Fruit fly (Drosophila melanogaster) whole organism, embryonic: ENCODE results near the gene osp.

ENCODE experiments used
- Bgb ChIP-seq: fragments of 200-800 bp; sonication (Bioruptor generic); IDR thresholded peaks from 2 replicates; pipeline ENCODE4 v1.3.6; 2022; ENCODE audit warnings: missing biosample characterization, missing genetic modification characterization; ENCODE audit not compliant: partially characterized antibody
- CG10209 ChIP-seq: fragments of 200-800 bp; sonication (Bioruptor generic); optimal IDR thresholded peaks from 3 replicates; lab custom pipeline; 2017; ENCODE audit warnings: missing biosample characterization, mild to moderate bottlenecking, missing genetic modification characterization, missing genetic modification reagents
- CG10979 ChIP-seq: fragments of 200-800 bp; sonication (Bioruptor generic); optimal IDR thresholded peaks from 2 replicates; lab custom pipeline; 2018; ENCODE audit warnings: missing biosample characterization, mild to moderate bottlenecking, missing genetic modification characterization, moderate library complexity
- CG11456 ChIP-seq: fragments of 200-800 bp; sonication (Bioruptor generic); IDR thresholded peaks from 3 replicates; pipeline ENCODE4 v1.3.6; 2022; ENCODE audit warnings: missing biosample characterization, missing genetic modification characterization
- CG11504 ChIP-seq: fragments of 200-800 bp; sonication (Bioruptor generic); optimal IDR thresholded peaks from 3 replicates; lab custom pipeline; 2019; ENCODE audit warnings: missing biosample characterization, mild to moderate bottlenecking, missing genetic modification characterization, moderate library complexity
- CG12071 ChIP-seq: fragments of 200-800 bp; sonication (Bioruptor generic); optimal IDR thresholded peaks from 3 replicates; lab custom pipeline; 2018; ENCODE audit warnings: missing biosample characterization, mild to moderate bottlenecking, missing genetic modification characterization
- CG12391 ChIP-seq: fragments of 200-800 bp; sonication (Bioruptor generic); optimal IDR thresholded peaks from 3 replicates; lab custom pipeline; 2018; ENCODE audit warnings: missing biosample characterization, mild to moderate bottlenecking, missing genetic modification characterization, moderate library complexity
- CG12769 ChIP-seq: fragments of 200-800 bp; sonication (Bioruptor generic); optimal IDR thresholded peaks from 2 replicates; lab custom pipeline; 2019; ENCODE audit warnings: missing biosample characterization, mild to moderate bottlenecking, missing genetic modification characterization, moderate library complexity
- CG1603 ChIP-seq: fragments of 200-800 bp; sonication (Bioruptor generic); optimal IDR thresholded peaks from 2 replicates; lab custom pipeline; 2019; ENCODE audit warnings: missing biosample characterization, mild to moderate bottlenecking, missing genetic modification characterization, moderate library complexity
- CG16863 ChIP-seq: fragments of 200-800 bp; sonication (Bioruptor generic); optimal IDR thresholded peaks from 3 replicates; lab custom pipeline; 2016; ENCODE audit warnings: missing biosample characterization, missing genetic modification characterization
- CG2129 ChIP-seq: fragments of 200-800 bp; sonication (Bioruptor generic); IDR thresholded peaks from 2 replicates; pipeline ENCODE4 v1.3.6; 2022; ENCODE audit warnings: missing biosample characterization, missing genetic modification characterization; ENCODE audit not compliant: partially characterized antibody
- CG2199 ChIP-seq: fragments of 200-800 bp; sonication (Bioruptor generic); IDR thresholded peaks from 3 replicates; pipeline ENCODE4 v1.3.6; 2022; ENCODE audit warnings: missing biosample characterization, missing genetic modification characterization
- CG2712 ChIP-seq: fragments of 200-800 bp; optimal IDR thresholded peaks from 3 replicates; lab custom pipeline; 2019; ENCODE audit warnings: missing biosample characterization, mild to moderate bottlenecking, missing genetic modification characterization, moderate library complexity
- CG4328 ChIP-seq: fragments of 200-800 bp; sonication (Bioruptor generic); optimal IDR thresholded peaks from 3 replicates; lab custom pipeline; 2017; ENCODE audit warnings: missing biosample characterization, missing genetic modification reagents, missing genetic modification characterization
- CG4404 ChIP-seq: fragments of 200-800 bp; sonication (Bioruptor generic); IDR thresholded peaks from 2 replicates; pipeline ENCODE4 v1.3.6; 2022; ENCODE audit warnings: missing biosample characterization, missing genetic modification characterization
- CG4424 ChIP-seq: fragments of 200-800 bp; sonication (Bioruptor generic); optimal IDR thresholded peaks from 3 replicates; lab custom pipeline; 2016; ENCODE audit warnings: missing biosample characterization, missing genetic modification characterization
- CG4730 ChIP-seq: fragments of 200-800 bp; sonication (Bioruptor generic); IDR thresholded peaks from 2 replicates; pipeline ENCODE4 v1.3.6; 2022; ENCODE audit warnings: missing biosample characterization, missing genetic modification characterization
- Dip2 ChIP-seq: fragments of 200-800 bp; sonication (Bioruptor generic); IDR thresholded peaks from 2 replicates; pipeline ENCODE4 v1.3.6; 2022; ENCODE audit warnings: missing biosample characterization, missing genetic modification characterization
- Dip3 ChIP-seq: fragments of 200-800 bp; sonication (Bioruptor generic); optimal IDR thresholded peaks from 3 replicates; lab custom pipeline; 2016; ENCODE audit warnings: missing biosample characterization, missing genetic modification characterization
- Doc2 ChIP-seq: fragments of 200-800 bp; sonication (Bioruptor generic); IDR thresholded peaks from 2 replicates; pipeline ENCODE4 v1.3.6; 2022; ENCODE audit warnings: missing biosample characterization, missing genetic modification characterization
- Drgx ChIP-seq: fragments of 200-800 bp; sonication (Bioruptor generic); IDR thresholded peaks from 2 replicates; pipeline ENCODE4 v1.3.6; 2022; ENCODE audit warnings: missing biosample characterization, missing genetic modification characterization
- Med ChIP-seq: fragments of 200-800 bp; sonication (Bioruptor generic); peaks from one replicate; lab custom pipeline; 2016; ENCODE audit warnings: missing biosample characterization, missing genetic modification characterization, mild to moderate bottlenecking, inconsistent platforms, moderate library complexity
- Nf-YA ChIP-seq: fragments of 200-800 bp; sonication (Bioruptor generic); IDR thresholded peaks from 2 replicates; pipeline ENCODE4 v1.3.6; 2022; ENCODE audit warnings: missing biosample characterization, missing genetic modification characterization
- Ptx1 ChIP-seq: fragments of 200-800 bp; sonication (Bioruptor generic); IDR thresholded peaks from 2 replicates; pipeline ENCODE4 v1.3.6; 2022; ENCODE audit warnings: missing biosample characterization, missing genetic modification characterization
- Sry-δ ChIP-seq: fragments of 200-800 bp; sonication (Bioruptor generic); optimal IDR thresholded peaks from 2 replicates; lab custom pipeline; 2016; ENCODE audit warnings: missing biosample characterization, missing genetic modification characterization
- Vsx1 ChIP-seq: fragments of 200-800 bp; sonication (Bioruptor generic); optimal IDR thresholded peaks from 2 replicates; lab custom pipeline; 2017; ENCODE audit warnings: missing biosample characterization, mild to moderate bottlenecking, missing genetic modification characterization, missing genetic modification reagents
- Xbp1 ChIP-seq: fragments of 200-800 bp; sonication (Bioruptor generic); optimal IDR thresholded peaks from 3 replicates; lab custom pipeline; 2016; ENCODE audit warnings: missing biosample characterization, mild to moderate bottlenecking, missing genetic modification characterization
- bowl ChIP-seq: fragments of 200-800 bp; sonication (Bioruptor generic); IDR thresholded peaks from 2 replicates; pipeline ENCODE4 v1.3.6; 2022; ENCODE audit warnings: missing biosample characterization, missing genetic modification characterization
- caup ChIP-seq: fragments of 200-800 bp; sonication (Bioruptor generic); optimal IDR thresholded peaks from 3 replicates; lab custom pipeline; 2017; ENCODE audit warnings: missing biosample characterization, mild to moderate bottlenecking, missing genetic modification characterization, moderate library complexity; ENCODE audit not compliant: severe bottlenecking
- chif ChIP-seq, 2 experiments: fragments of 200-800 bp; sonication (Bioruptor generic); optimal IDR thresholded peaks; 3 replicates each; lab custom pipeline; 2016; ENCODE audit warnings: missing biosample characterization in 2 of 2, missing genetic modification characterization in 2 of 2
- ci ChIP-seq: fragments of 200-800 bp; sonication (Bioruptor generic); IDR thresholded peaks from 3 replicates; pipeline ENCODE4 v1.3.6; 2022; ENCODE audit warnings: missing biosample characterization, missing genetic modification characterization
- corto ChIP-seq: fragments of 200-800 bp; sonication (Bioruptor generic); optimal IDR thresholded peaks from 2 replicates; lab custom pipeline; 2016; ENCODE audit warnings: missing biosample characterization, mild to moderate bottlenecking, missing genetic modification characterization, moderate library complexity
- dmrt11E ChIP-seq: fragments of 200-800 bp; sonication (Bioruptor generic); optimal IDR thresholded peaks from 3 replicates; lab custom pipeline; 2018; ENCODE audit warnings: missing biosample characterization, mild to moderate bottlenecking, missing genetic modification characterization, moderate library complexity
- gem ChIP-seq: fragments of 200-800 bp; sonication (Bioruptor generic); optimal IDR thresholded peaks from 2 replicates; lab custom pipeline; 2019; ENCODE audit warnings: missing biosample characterization, mild to moderate bottlenecking, missing genetic modification characterization, moderate library complexity
- gt ChIP-seq: fragments of 200-800 bp; sonication (Bioruptor generic); IDR thresholded peaks from 2 replicates; pipeline ENCODE4 v1.3.6; 2022; ENCODE audit warnings: missing biosample characterization, missing genetic modification characterization
- knrl ChIP-seq: fragments of 200-800 bp; sonication (Bioruptor generic); IDR thresholded peaks from 3 replicates; pipeline ENCODE4 v1.3.6; 2022; ENCODE audit warnings: missing biosample characterization, missing genetic modification characterization; ENCODE audit not compliant: partially characterized antibody
- lbe ChIP-seq: fragments of 200-800 bp; sonication (Bioruptor generic); optimal IDR thresholded peaks from 2 replicates; lab custom pipeline; 2016; ENCODE audit warnings: missing biosample characterization, mild to moderate bottlenecking, missing genetic modification characterization
- mam ChIP-seq: fragments of 200-800 bp; sonication (Bioruptor generic); optimal IDR thresholded peaks from 3 replicates; lab custom pipeline; 2016; ENCODE audit warnings: missing biosample characterization, missing genetic modification characterization
- mirr ChIP-seq: fragments of 200-800 bp; sonication (Bioruptor generic); optimal IDR thresholded peaks from 3 replicates; lab custom pipeline; 2018; ENCODE audit warnings: missing biosample characterization, mild to moderate bottlenecking, missing genetic modification characterization
- nerfin-1 ChIP-seq: fragments of 200-800 bp; sonication (Bioruptor generic); optimal IDR thresholded peaks from 3 replicates; lab custom pipeline; 2019; ENCODE audit warnings: missing biosample characterization, mild to moderate bottlenecking, missing genetic modification characterization, moderate library complexity
- prd ChIP-seq, 3 experiments: fragments of >200 bp in 2 of 3; fragments of 200-800 bp in 1 of 3; sonication (Bioruptor generic) in 1 of 3; optimal IDR thresholded peaks in 2 of 3; IDR thresholded peaks in 1 of 3; 2 replicates in 2 of 3; 3 replicates in 1 of 3; pipeline versions ENCODE4 v1.3.6 to Lab custom; 2017 to 2022; ENCODE audit warnings: missing biosample characterization in 1 of 3, missing genetic modification characterization in 1 of 3
- row ChIP-seq: fragments of 200-800 bp; sonication (Bioruptor generic); IDR thresholded peaks from 3 replicates; pipeline ENCODE4 v1.3.6; 2022; ENCODE audit warnings: missing biosample characterization, missing genetic modification characterization
- scrt ChIP-seq: fragments of 200-800 bp; sonication (Bioruptor generic); optimal IDR thresholded peaks from 2 replicates; lab custom pipeline; 2018; ENCODE audit warnings: missing biosample characterization, mild to moderate bottlenecking, missing genetic modification characterization, moderate library complexity
- sd ChIP-seq: fragments of 200-800 bp; sonication (Bioruptor generic); optimal IDR thresholded peaks from 3 replicates; lab custom pipeline; 2018; ENCODE audit warnings: missing biosample characterization, mild to moderate bottlenecking, missing genetic modification characterization, moderate library complexity
- sens ChIP-seq: fragments of 200-800 bp; sonication (Bioruptor generic); peaks from one replicate; lab custom pipeline; 2016; ENCODE audit warnings: missing biosample characterization, missing genetic modification characterization
- so ChIP-seq: fragments of 200-800 bp; sonication (Bioruptor generic); IDR thresholded peaks from 3 replicates; pipeline ENCODE4 v1.3.6; 2022; ENCODE audit warnings: missing biosample characterization, missing genetic modification characterization
- tll ChIP-seq, 2 experiments: fragments of 200-800 bp in 1 of 2; fragments of >200 bp in 1 of 2; sonication (Bioruptor generic) in 1 of 2; optimal IDR thresholded peaks; 2 replicates each; lab custom pipeline; 2017 to 2019; ENCODE audit warnings: missing biosample characterization in 2 of 2, missing genetic modification characterization in 2 of 2, mild to moderate bottlenecking in 1 of 2, moderate library complexity in 1 of 2
- zfh1 ChIP-seq: fragments of 200-800 bp; sonication (Bioruptor generic); IDR thresholded peaks from 3 replicates; pipeline ENCODE4 v1.3.6; 2022; ENCODE audit warnings: missing biosample characterization, missing genetic modification characterization

The osp gene

dm6 chr2L:14558818-14559405 is 130.2 kb downstream of the osp start (continued):
- no peak for TF ChIP-seq Bgb (GFP tag; lab: Robert Waterston, UW)
- TF ChIP-seq caup: no peak
- TF ChIP-seq sd (tag; lab: Kevin White, UChicago): peak; percentile 35
- TF ChIP-seq row (GFP tag; lab: Robert Waterston, UW): no peak
- no peak for TF ChIP-seq CG2129 (GFP tag; lab: Robert Waterston, UW)
- TF ChIP-seq CG16863: no peak
- no peak for TF ChIP-seq CG4730
- TF ChIP-seq CG12769 (tag; lab: Kevin White, UChicago): peak; percentile 24
- TF ChIP-seq CG4328 (GFP tag; lab: Kevin White, UChicago): peak; percentile 64
- TF ChIP-seq CG2199 (GFP tag; lab: Robert Waterston, UW): 0 out of 3 replicates have a peak, but pooled peaks have one; percentile 14
- TF ChIP-seq Doc2 (GFP tag; lab: Robert Waterston, UW): no peak
- no peak for TF ChIP-seq scrt (GFP tag; lab: Kevin White, UChicago)
- TF ChIP-seq bowl (GFP tag; lab: Robert Waterston, UW): no peak
- peak; percentile 8 for TF ChIP-seq mirr (GFP tag; lab: Kevin White, UChicago)
- 0 out of 3 replicates have a peak, but pooled peaks have one; percentile 28 for TF ChIP-seq zfh1
- TF ChIP-seq gt: no peak
- 0 out of 3 replicates have a peak, but pooled peaks have one; percentile 9 for TF ChIP-seq CG11456
- TF ChIP-seq Dip2: no peak
- no peak for TF ChIP-seq nerfin-1 (tag; lab: Kevin White, UChicago)
- TF ChIP-seq ci (GFP tag; lab: Robert Waterston, UW): no peak
- TF ChIP-seq so (GFP tag; lab: Robert Waterston, UW): peak; percentile 44; the same call in 1 of the 3 replicates
- TF ChIP-seq Ptx1 (GFP tag; lab: Robert Waterston, UW): peak; percentile 10; the same call in 1 of the 2 replicates
- TF ChIP-seq Sry-δ (GFP tag; lab: Kevin White, UChicago): no peak
- TF ChIP-seq Med (GFP tag; lab: Kevin White, UChicago): peak; percentile 74
- TF ChIP-seq mam (GFP tag; lab: Kevin White, UChicago): no peak
- TF ChIP-seq, all 482 proteins: peak for 17

- TF ChIP-seq knrl (no peak), dmrt11E (peak; percentile 42), corto (GFP tag; lab: Kevin White, UChicago) (peak; percentile 62), CG11504 (tag; lab: Kevin White, UChicago) (peak; percentile 6), gem (tag; lab: Kevin White, UChicago) (peak; percentile 29), Dip3 (GFP tag; lab: Kevin White, UChicago) (no peak), CG4404 (GFP tag; lab: Robert Waterston, UW) (0 out of 2 replicates have a peak, but pooled peaks have one; percentile 17), Nf-YA (no peak), CG12071 (no peak), CG1603 (peak; percentile 4), CG10979 (tag; lab: Kevin White, UChicago) (peak; percentile 11), Med (GFP tag; lab: Kevin White, UChicago) (peak; percentile 46), zfh1 (peak; percentile 46; the same call in 1 of the 3 replicates), Xbp1 (GFP tag; lab: Kevin White, UChicago) (peak; percentile 19), CG4424 (GFP tag; lab: Kevin White, UChicago) (peak; percentile 1), CG12391 (tag; lab: Kevin White, UChicago) (peak; percentile 11), lbe (GFP tag; lab: Kevin White, UChicago) (peak; percentile 72), prd (optimal IDR thresholded peaks at IDR 0.05; lab: Kevin White, UChicago) (no peak), prd (GFP tag; IDR thresholded peaks at IDR 0.05; lab: Robert Waterston, UW) (peak; percentile 77), CG2712 (tag; lab: Kevin White, UChicago) (peak; percentile 5), Drgx (peak; percentile 55; the same call in 1 of the 2 replicates), Vsx1 (no peak), tll (GFP tag; optimal IDR thresholded peaks at IDR 0.05; lab: Kevin White, UChicago) (peak in 1 of 2 experiments; percentile 17), chif (GFP tag; optimal IDR thresholded peaks at IDR 0.05; lab: Kevin White, UChicago) (peak in 1 of 2 experiments; percentile 32), CG10209 (GFP tag; lab: Kevin White, UChicago) (peak; percentile 6), sens (GFP tag; lab: Kevin White, UChicago) (peak; percentile 36)
Observed at dm6 chr2L:14557743-14558142, 131.4 kb downstream of the osp start.
